Fruit fly (Drosophila melanogaster) whole organism, embryonic: ENCODE data around the gene CG10435.

Experiments
- CG10366 ChIP-seq: fragments of 200-800 bp; sonication (Bioruptor generic); IDR thresholded peaks from 2 replicates; pipeline ENCODE4 v1.3.6; 2022; ENCODE audit warnings: missing biosample characterization, missing genetic modification characterization
- CG16815 ChIP-seq: fragments of 200-800 bp; sonication (Bioruptor generic); optimal IDR thresholded peaks from 3 replicates; lab custom pipeline; 2017; ENCODE audit warnings: missing biosample characterization, mild to moderate bottlenecking, missing genetic modification characterization
- Sox102F ChIP-seq: fragments of 200-800 bp; sonication (Bioruptor generic); optimal IDR thresholded peaks from 2 replicates; lab custom pipeline; 2018; ENCODE audit warnings: missing biosample characterization, mild to moderate bottlenecking, missing genetic modification characterization, moderate library complexity

DNA sequence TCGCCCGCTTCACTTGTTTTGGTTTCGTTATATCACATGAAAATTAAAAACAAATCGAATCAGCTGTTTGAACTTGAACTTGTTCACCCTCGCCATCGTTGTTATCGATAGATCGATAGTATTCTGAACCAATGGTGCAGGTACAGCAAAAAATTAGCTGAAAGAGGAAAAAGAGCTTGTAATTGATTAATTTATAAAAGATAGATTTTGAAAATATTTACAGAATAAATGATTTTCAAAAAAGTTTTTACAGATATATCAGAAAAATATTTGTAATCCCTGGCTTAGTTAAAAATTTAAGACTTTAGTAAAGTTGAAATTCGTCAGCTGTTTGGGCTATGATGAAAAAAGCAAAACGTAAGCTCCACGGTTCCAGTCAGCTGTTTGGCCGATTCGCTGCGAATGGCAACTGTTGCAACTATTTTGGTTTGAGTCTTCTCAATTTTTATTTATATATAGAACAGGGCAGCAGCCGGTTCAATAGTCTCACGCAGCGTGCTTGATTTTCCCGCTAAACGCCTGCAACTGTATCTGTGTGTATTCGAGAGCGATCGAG, 20.0 kb upstream of the CG10435 start, which contains the start of the genes CG11035 and unc-45:
- TF ChIP-seq CG16815 (GFP tag; lab: Kevin White, UChicago) (no peak), Sox102F (GFP tag; lab: Kevin White, UChicago) (no peak), CG10366 (GFP tag; lab: Robert Waterston, UW) (no peak)
